Fruit fly (Drosophila melanogaster) whole organism, wandering third instar larva: ENCODE results near the gene CG1486.

ENCODE experiments used
- Rel ChIP-seq, 2 experiments: fragments of 200-800 bp; sonication (Bioruptor generic) in 1 of 2; optimal IDR thresholded peaks; 2 replicates in 1 of 2; 3 replicates in 1 of 2; lab custom pipeline; 2016 to 2019; ENCODE audit warnings: mild to moderate bottlenecking in 2 of 2, missing biosample characterization in 2 of 2, missing genetic modification characterization in 2 of 2, moderate library complexity in 1 of 2
- ey ChIP-seq: fragments of 200-800 bp; sonication (Bioruptor generic); optimal IDR thresholded peaks from 2 replicates; lab custom pipeline; 2016; ENCODE audit warnings: missing biosample characterization, missing genetic modification characterization
- h ChIP-seq: fragments of 200-800 bp; sonication (Bioruptor generic); optimal IDR thresholded peaks from 3 replicates; lab custom pipeline; 2016; ENCODE audit warnings: missing biosample characterization, mild to moderate bottlenecking, missing genetic modification characterization
- tai ChIP-seq: sonication (Bioruptor generic); optimal IDR thresholded peaks from 2 replicates; lab custom pipeline; 2016; ENCODE audit warnings: missing biosample characterization, missing genetic modification characterization

DNA sequence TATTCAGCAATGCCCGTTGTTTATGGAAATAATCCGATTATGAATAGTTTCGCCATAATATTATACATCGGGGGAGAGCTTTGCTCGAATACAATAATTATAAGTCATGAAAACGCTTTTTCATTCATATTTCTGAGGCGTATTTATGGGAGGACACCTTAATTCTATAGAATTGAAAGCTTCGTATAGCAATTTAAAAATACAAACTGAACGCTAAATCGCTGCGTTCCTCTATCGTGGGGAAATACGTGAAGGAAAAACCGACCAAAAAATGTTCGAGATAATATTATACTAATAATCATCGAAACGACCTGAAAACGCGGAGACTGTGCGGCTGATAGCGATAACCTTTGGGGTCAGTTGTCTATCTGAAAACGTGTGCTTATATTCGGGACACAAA is 47.4 kb upstream of the CG1486 start:
- TF ChIP-seq Rel (GFP tag; optimal IDR thresholded peaks at IDR 0.05; lab: Kevin White, UChicago), result no peak
- peak; percentile 35 for TF ChIP-seq Rel (tag; optimal IDR thresholded peaks at IDR 0.05; lab: Kevin White, UChicago)
- TF ChIP-seq h (GFP tag; lab: Kevin White, UChicago), result no peak
- TF ChIP-seq tai (GFP tag; lab: Kevin White, UChicago), result no peak
- TF ChIP-seq ey (GFP tag; lab: Kevin White, UChicago), result no peak
